Fruit fly (Drosophila melanogaster): ENCODE measurements around the gene ovo.

DNA sequence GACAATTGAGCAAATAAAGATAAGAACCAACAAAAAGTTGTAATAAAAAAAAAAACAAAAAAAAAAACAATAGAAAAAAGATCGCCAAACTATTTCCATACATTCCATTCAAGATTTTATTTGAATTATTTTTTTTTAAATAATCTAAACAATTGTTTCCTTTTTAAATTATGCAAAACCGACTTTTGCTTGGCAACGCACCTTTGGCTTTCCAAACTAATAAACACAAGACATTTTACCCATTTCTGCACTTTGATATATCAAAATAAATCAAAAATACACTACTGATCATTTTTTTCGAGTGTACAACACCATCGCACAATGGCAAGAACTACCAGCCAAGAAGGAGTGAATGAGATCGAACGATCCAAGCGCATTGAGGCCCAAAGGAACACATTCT is 2.9 kb upstream of the ovo start:
- TF ChIP-seq Lpt (GFP tag; optimal IDR thresholded peaks at IDR 0.05) (peak; percentile 67), spab (GFP tag; optimal IDR thresholded peaks at IDR 0.05) (peak; percentile 69), Hr39 (GFP tag; optimal IDR thresholded peaks at IDR 0.05) (peak; percentile 80), Smox (GFP tag; optimal IDR thresholded peaks at IDR 0.05) (peak; percentile 89), Gug (GFP tag; IDR thresholded peaks at IDR 0.05) (peak; percentile 27; the same call in 1 of the 2 replicates), svp (GFP tag) (peak; percentile 89), Ets96B (tag; optimal IDR thresholded peaks at IDR 0.05) (peak; percentile 75), Eip75B (GFP tag; optimal IDR thresholded peaks at IDR 0.05) (peak; percentile 33), CG10669 (GFP tag; optimal IDR thresholded peaks at IDR 0.05) (peak; percentile 65)

Measured in whole organism, prepupa.